Worm (Caenorhabditis elegans) whole organism, late embryonic: ENCODE data around the gene C35B1.4.

Experiments used
- C08G9.2 ChIP-seq: sonication (generic microtip); optimal IDR thresholded peaks from 2 replicates; lab custom pipeline; 2016; ENCODE audit warnings: mild to moderate bottlenecking, missing genetic modification characterization, moderate library complexity, missing compliant biosample characterization
- K02D7.2 ChIP-seq: sonication (generic microtip); optimal IDR thresholded peaks from 2 replicates; lab custom pipeline; 2017; ENCODE audit warnings: mild to moderate bottlenecking, missing genetic modification characterization, missing compliant biosample characterization
- T23F11.4 ChIP-seq: fragments of 200-800 bp; sonication (Bioruptor generic); optimal IDR thresholded peaks from 2 replicates; lab custom pipeline; 2018; ENCODE audit warnings: mild to moderate bottlenecking, missing genetic modification characterization, missing compliant biosample characterization
- Y22D7AL.16 ChIP-seq: sonication (generic microtip); optimal IDR thresholded peaks from 2 replicates; lab custom pipeline; 2016; ENCODE audit warnings: missing genetic modification characterization, missing compliant biosample characterization
- ahr-1 ChIP-seq: sonication (generic microtip); optimal IDR thresholded peaks from 2 replicates; lab custom pipeline; 2016; ENCODE audit warnings: missing genetic modification characterization, missing compliant biosample characterization
- ceh-14 ChIP-seq: sonication (generic microtip); optimal IDR thresholded peaks from 2 replicates; lab custom pipeline; 2016; ENCODE audit warnings: missing genotype, missing genetic modification characterization, missing compliant biosample characterization
- ceh-18 ChIP-seq: sonication (generic microtip); optimal IDR thresholded peaks from 2 replicates; lab custom pipeline; 2016; ENCODE audit warnings: missing genetic modification characterization, missing compliant biosample characterization
- ceh-19 ChIP-seq: fragments of 200-800 bp; sonication (Bioruptor generic); optimal IDR thresholded peaks from 2 replicates; lab custom pipeline; 2018; ENCODE audit warnings: mild to moderate bottlenecking, missing genetic modification characterization, missing compliant biosample characterization
- ceh-2 ChIP-seq: sonication (generic microtip); optimal IDR thresholded peaks from 2 replicates; lab custom pipeline; 2016; ENCODE audit warnings: missing genotype, missing genetic modification characterization, missing compliant biosample characterization
- ceh-22 ChIP-seq: sonication (generic microtip); optimal IDR thresholded peaks from 2 replicates; lab custom pipeline; 2017; ENCODE audit warnings: missing biosample characterization, missing genetic modification characterization
- ceh-24 ChIP-seq: sonication (generic microtip); optimal IDR thresholded peaks from 2 replicates; lab custom pipeline; 2016; ENCODE audit warnings: mild to moderate bottlenecking, missing genetic modification characterization, missing compliant biosample characterization
- ceh-34 ChIP-seq: sonication (generic microtip); optimal IDR thresholded peaks from 2 replicates; lab custom pipeline; 2016; ENCODE audit warnings: mild to moderate bottlenecking, missing genetic modification characterization, missing compliant biosample characterization
- ceh-45 ChIP-seq: fragments of 200-800 bp; sonication (Bioruptor generic); IDR thresholded peaks from 2 replicates; pipeline ENCODE4 v1.3.6; 2022; ENCODE audit warnings: missing genetic modification reagents, missing genetic modification characterization, missing compliant biosample characterization
- ceh-6 ChIP-seq: fragments of 200-800 bp; sonication (Bioruptor generic); optimal IDR thresholded peaks from 2 replicates; lab custom pipeline; 2018; ENCODE audit warnings: mild to moderate bottlenecking, missing genetic modification characterization, missing compliant biosample characterization
- che-1 ChIP-seq: sonication (generic microtip); optimal IDR thresholded peaks from 2 replicates; lab custom pipeline; 2016; ENCODE audit warnings: mild to moderate bottlenecking, missing genetic modification characterization, missing compliant biosample characterization
- dmd-4 ChIP-seq: sonication (generic microtip); optimal IDR thresholded peaks from 2 replicates; lab custom pipeline; 2016; ENCODE audit warnings: borderline replicate concordance, missing genetic modification characterization, missing compliant biosample characterization
- dve-1 ChIP-seq: sonication (generic microtip); optimal IDR thresholded peaks from 2 replicates; lab custom pipeline; 2017; ENCODE audit warnings: antibody characterized with exemption, mild to moderate bottlenecking, missing genetic modification characterization, missing compliant biosample characterization
- elt-2 ChIP-seq: sonication (generic microtip); optimal IDR thresholded peaks from 2 replicates; lab custom pipeline; 2016; ENCODE audit warnings: missing genetic modification reagents, missing genetic modification characterization, missing compliant biosample characterization
- elt-4 ChIP-seq: sonication (generic microtip); optimal IDR thresholded peaks from 2 replicates; lab custom pipeline; 2016; ENCODE audit warnings: missing genetic modification characterization, missing compliant biosample characterization
- ets-4 ChIP-seq: sonication (generic microtip); optimal IDR thresholded peaks from 2 replicates; lab custom pipeline; 2016; ENCODE audit warnings: missing genetic modification characterization, missing compliant biosample characterization
- eyg-1 ChIP-seq: sonication (generic microtip); optimal IDR thresholded peaks from 2 replicates; lab custom pipeline; 2016; ENCODE audit warnings: missing genotype, missing genetic modification characterization, missing compliant biosample characterization
- fax-1 ChIP-seq: sonication (generic microtip); optimal IDR thresholded peaks from 2 replicates; lab custom pipeline; 2016; ENCODE audit warnings: missing genotype, missing genetic modification characterization, missing compliant biosample characterization
- fkh-6 ChIP-seq: sonication (generic microtip); optimal IDR thresholded peaks from 2 replicates; lab custom pipeline; 2016; ENCODE audit warnings: missing genetic modification characterization, missing compliant biosample characterization
- hlh-13 ChIP-seq: fragments of 200-800 bp; sonication (Bioruptor generic); optimal IDR thresholded peaks from 2 replicates; lab custom pipeline; 2018; ENCODE audit warnings: mild to moderate bottlenecking, missing genetic modification characterization, missing compliant biosample characterization
- hlh-15 ChIP-seq: sonication (generic microtip); optimal IDR thresholded peaks from 2 replicates; lab custom pipeline; 2016; ENCODE audit warnings: missing genetic modification characterization, missing compliant biosample characterization
- hlh-30 ChIP-seq: sonication (generic microtip); optimal IDR thresholded peaks from 2 replicates; lab custom pipeline; 2017; ENCODE audit warnings: antibody characterized with exemption, missing genetic modification characterization, missing compliant biosample characterization; ENCODE audit not compliant: insufficient read depth
- hlh-6 ChIP-seq: sonication (generic microtip); optimal IDR thresholded peaks from 2 replicates; lab custom pipeline; 2016; ENCODE audit warnings: missing genotype, missing genetic modification characterization, missing compliant biosample characterization
- madf-2 ChIP-seq: sonication (generic microtip); optimal IDR thresholded peaks from 2 replicates; lab custom pipeline; 2017; ENCODE audit warnings: missing genetic modification characterization, missing compliant biosample characterization
- mec-3 ChIP-seq: sonication (generic microtip); optimal IDR thresholded peaks from 2 replicates; lab custom pipeline; 2016; ENCODE audit warnings: borderline replicate concordance, missing genetic modification characterization, missing compliant biosample characterization
- nfya-1 ChIP-seq: sonication (generic microtip); optimal IDR thresholded peaks from 2 replicates; lab custom pipeline; 2017; ENCODE audit warnings: missing genetic modification characterization, mild to moderate bottlenecking, missing compliant biosample characterization, antibody characterized with exemption, moderate library complexity
- odd-2 ChIP-seq: sonication (generic microtip); optimal IDR thresholded peaks from 2 replicates; lab custom pipeline; 2017; ENCODE audit warnings: antibody characterized with exemption, mild to moderate bottlenecking, missing genetic modification characterization, missing compliant biosample characterization
- pat-9 ChIP-seq: fragments of 200-800 bp; sonication (Bioruptor generic); optimal IDR thresholded peaks from 2 replicates; lab custom pipeline; 2018; ENCODE audit warnings: mild to moderate bottlenecking, missing genetic modification characterization, moderate library complexity, missing compliant biosample characterization
- pqm-1 ChIP-seq: sonication (generic microtip); optimal IDR thresholded peaks from 2 replicates; lab custom pipeline; 2016; ENCODE audit warnings: missing genetic modification characterization, missing compliant biosample characterization
- ref-2 ChIP-seq: sonication (generic microtip); optimal IDR thresholded peaks from 2 replicates; lab custom pipeline; 2016; ENCODE audit warnings: missing genetic modification characterization, missing compliant biosample characterization
- rnt-1 ChIP-seq: sonication (generic microtip); optimal IDR thresholded peaks from 2 replicates; lab custom pipeline; 2016; ENCODE audit warnings: missing genetic modification characterization, missing compliant biosample characterization
- sox-4 ChIP-seq: sonication (generic microtip); optimal IDR thresholded peaks from 2 replicates; lab custom pipeline; 2017; ENCODE audit warnings: mild to moderate bottlenecking, missing genetic modification characterization, inconsistent platforms, missing compliant biosample characterization
- tbx-7 ChIP-seq: sonication (generic microtip); optimal IDR thresholded peaks from 2 replicates; lab custom pipeline; 2016; ENCODE audit warnings: missing genotype, missing genetic modification characterization, missing compliant biosample characterization
- unc-3 ChIP-seq, 2 experiments: fragments of 200-800 bp in 1 of 2; sonication (Bioruptor generic) in 1 of 2; sonication (generic microtip) in 1 of 2; conservative IDR thresholded peaks in 1 of 2; optimal IDR thresholded peaks in 1 of 2; 2 replicates each; pipeline versions ENCODE4 v1.3.6 to Lab custom; 2016 to 2022; ENCODE audit warnings: missing compliant biosample characterization in 2 of 2, missing genetic modification characterization in 2 of 2, missing genetic modification reagents in 1 of 2
- unc-55 ChIP-seq: sonication (generic microtip); optimal IDR thresholded peaks from 2 replicates; lab custom pipeline; 2017; ENCODE audit warnings: missing biosample characterization, missing genetic modification reagents, missing genetic modification characterization

C35B1.4 gene

ce11 chrIV:4114526-4114925, 34.9 kb downstream of the C35B1.4 start, which contains the start of gene F49F1.15:
F49F1.15 (minus strand) TSS chrIV:4114626.
- TF ChIP-seq ceh-24 (tag; lab: Kevin White, UChicago) (no peak), ceh-2 (tag; lab: Kevin White, UChicago) (no peak), elt-4 (tag; lab: Kevin White, UChicago) (no peak), Y22D7AL.16 (tag; lab: Kevin White, UChicago) (no peak), hlh-6 (tag; lab: Kevin White, UChicago) (no peak), dmd-4 (tag; lab: Kevin White, UChicago) (no peak), rnt-1 (no peak), T23F11.4 (GFP tag; lab: Kevin White, UChicago) (no peak), ahr-1 (no peak), sox-4 (tag; lab: Kevin White, UChicago) (no peak), mec-3 (tag; lab: Kevin White, UChicago) (no peak), ceh-22 (no peak), ceh-18 (tag; lab: Kevin White, UChicago) (no peak), eyg-1 (tag; lab: Kevin White, UChicago) (no peak), ceh-45 (GFP tag; lab: Robert Waterston, UW) (no peak), pat-9 (tag; lab: Kevin White, UChicago) (no peak)
- TF ChIP-seq, all 69 proteins: peak for 0

- no peak for TF ChIP-seq ceh-19 (GFP tag; lab: Kevin White, UChicago)
- TF ChIP-seq hlh-30 (tag; lab: Kevin White, UChicago): no peak
- no peak for TF ChIP-seq ceh-14 (tag; lab: Kevin White, UChicago)
- TF ChIP-seq nfya-1 (tag; lab: Kevin White, UChicago): no peak
- no peak for TF ChIP-seq madf-2 (tag; lab: Kevin White, UChicago)
- TF ChIP-seq C08G9.2 (tag; lab: Kevin White, UChicago): no peak
- no peak for TF ChIP-seq hlh-15
- no peak for TF ChIP-seq ceh-45 (GFP tag; lab: Robert Waterston, UW)
- no peak for TF ChIP-seq elt-2 (tag; lab: Kevin White, UChicago)
- TF ChIP-seq unc-3 (GFP tag; conservative IDR thresholded peaks at IDR 0.05; lab: Robert Waterston, UW): no peak
- no peak for TF ChIP-seq unc-3 (tag; optimal IDR thresholded peaks at IDR 0.05; lab: Kevin White, UChicago)
- no peak for TF ChIP-seq fax-1 (tag; lab: Kevin White, UChicago)
- no peak for TF ChIP-seq hlh-13
- no peak for TF ChIP-seq tbx-7 (tag; lab: Kevin White, UChicago)
- no peak for TF ChIP-seq ceh-34
- TF ChIP-seq che-1 (tag; lab: Kevin White, UChicago): no peak
- TF ChIP-seq elt-4 (tag; lab: Kevin White, UChicago): no peak
- no peak for TF ChIP-seq unc-55 (GFP tag; lab: Kevin White, UChicago)
- no peak for TF ChIP-seq ets-4
Observed at ce11 chrIV:4115634-4116033, 36.0 kb downstream of the C35B1.4 start, which contains the start of the genes F49F1.4 and F49F1.2. F49F1.4 (minus strand) TSS chrIV:4115734. F49F1.2 (plus strand) TSS chrIV:4115943.

ce11 chrIV:4117432-4117831, 37.8 kb downstream of the C35B1.4 start, which contains the start of gene drd-50:
drd-50 (plus strand) TSS chrIV:4117732.
- TF ChIP-seq K02D7.2 (tag; lab: Kevin White, UChicago) (no peak), hlh-6 (tag; lab: Kevin White, UChicago) (no peak), ref-2 (tag; lab: Kevin White, UChicago) (no peak), pat-9 (tag; lab: Kevin White, UChicago) (no peak), che-1 (tag; lab: Kevin White, UChicago) (no peak), ceh-6 (GFP tag; lab: Kevin White, UChicago) (no peak), pqm-1 (tag; lab: Kevin White, UChicago) (no peak), fkh-6 (tag; lab: Kevin White, UChicago) (no peak), fax-1 (tag; lab: Kevin White, UChicago) (no peak), ceh-19 (GFP tag; lab: Kevin White, UChicago) (no peak), odd-2 (no peak), dve-1 (tag; lab: Kevin White, UChicago) (no peak), nfya-1 (tag; lab: Kevin White, UChicago) (no peak), T23F11.4 (GFP tag; lab: Kevin White, UChicago) (no peak), ceh-14 (tag; lab: Kevin White, UChicago) (no peak)
